Worm (Caenorhabditis elegans) whole organism, late embryonic: ENCODE data around the gene Y54G2A.12.

Experiments used
- C38D4.7 ChIP-seq: fragments of 200-800 bp; sonication (Bioruptor generic); optimal IDR thresholded peaks from 2 replicates; lab custom pipeline; 2018; ENCODE audit warnings: mild to moderate bottlenecking, missing genetic modification characterization, moderate library complexity, missing compliant biosample characterization
- F13H6.1 ChIP-seq: sonication (generic microtip); optimal IDR thresholded peaks from 2 replicates; lab custom pipeline; 2016; ENCODE audit warnings: missing genetic modification characterization, missing compliant biosample characterization
- T23F11.4 ChIP-seq: fragments of 200-800 bp; sonication (Bioruptor generic); optimal IDR thresholded peaks from 2 replicates; lab custom pipeline; 2018; ENCODE audit warnings: mild to moderate bottlenecking, missing genetic modification characterization, missing compliant biosample characterization
- Y22D7AL.16 ChIP-seq: sonication (generic microtip); optimal IDR thresholded peaks from 2 replicates; lab custom pipeline; 2016; ENCODE audit warnings: missing genetic modification characterization, missing compliant biosample characterization
- ceh-14 ChIP-seq: sonication (generic microtip); optimal IDR thresholded peaks from 2 replicates; lab custom pipeline; 2016; ENCODE audit warnings: missing genotype, missing genetic modification characterization, missing compliant biosample characterization
- ceh-2 ChIP-seq: sonication (generic microtip); optimal IDR thresholded peaks from 2 replicates; lab custom pipeline; 2016; ENCODE audit warnings: missing genotype, missing genetic modification characterization, missing compliant biosample characterization
- ceh-22 ChIP-seq: sonication (generic microtip); optimal IDR thresholded peaks from 2 replicates; lab custom pipeline; 2017; ENCODE audit warnings: missing biosample characterization, missing genetic modification characterization
- ceh-48 ChIP-seq: sonication (generic microtip); optimal IDR thresholded peaks from 2 replicates; lab custom pipeline; 2016; ENCODE audit warnings: missing genetic modification characterization, inconsistent platforms, missing compliant biosample characterization
- ceh-6 ChIP-seq: fragments of 200-800 bp; sonication (Bioruptor generic); optimal IDR thresholded peaks from 2 replicates; lab custom pipeline; 2018; ENCODE audit warnings: mild to moderate bottlenecking, missing genetic modification characterization, missing compliant biosample characterization
- dmd-4 ChIP-seq: sonication (generic microtip); optimal IDR thresholded peaks from 2 replicates; lab custom pipeline; 2016; ENCODE audit warnings: borderline replicate concordance, missing genetic modification characterization, missing compliant biosample characterization
- dve-1 ChIP-seq: sonication (generic microtip); optimal IDR thresholded peaks from 2 replicates; lab custom pipeline; 2017; ENCODE audit warnings: antibody characterized with exemption, mild to moderate bottlenecking, missing genetic modification characterization, missing compliant biosample characterization
- elt-4 ChIP-seq: sonication (generic microtip); optimal IDR thresholded peaks from 2 replicates; lab custom pipeline; 2016; ENCODE audit warnings: missing genetic modification characterization, missing compliant biosample characterization
- ets-4 ChIP-seq: sonication (generic microtip); optimal IDR thresholded peaks from 2 replicates; lab custom pipeline; 2016; ENCODE audit warnings: missing genetic modification characterization, missing compliant biosample characterization
- eyg-1 ChIP-seq: sonication (generic microtip); optimal IDR thresholded peaks from 2 replicates; lab custom pipeline; 2016; ENCODE audit warnings: missing genotype, missing genetic modification characterization, missing compliant biosample characterization
- fax-1 ChIP-seq: sonication (generic microtip); optimal IDR thresholded peaks from 2 replicates; lab custom pipeline; 2016; ENCODE audit warnings: missing genotype, missing genetic modification characterization, missing compliant biosample characterization
- fkh-6 ChIP-seq: sonication (generic microtip); optimal IDR thresholded peaks from 2 replicates; lab custom pipeline; 2016; ENCODE audit warnings: missing genetic modification characterization, missing compliant biosample characterization
- hlh-30 ChIP-seq: sonication (generic microtip); optimal IDR thresholded peaks from 2 replicates; lab custom pipeline; 2017; ENCODE audit warnings: antibody characterized with exemption, missing genetic modification characterization, missing compliant biosample characterization; ENCODE audit not compliant: insufficient read depth
- hlh-6 ChIP-seq: sonication (generic microtip); optimal IDR thresholded peaks from 2 replicates; lab custom pipeline; 2016; ENCODE audit warnings: missing genotype, missing genetic modification characterization, missing compliant biosample characterization
- lim-6 ChIP-seq: sonication (generic microtip); optimal IDR thresholded peaks from 2 replicates; lab custom pipeline; 2016; ENCODE audit warnings: missing genetic modification characterization, missing compliant biosample characterization
- lin-11 ChIP-seq: fragments of 200-800 bp; sonication (Bioruptor generic); optimal IDR thresholded peaks from 2 replicates; lab custom pipeline; 2018; ENCODE audit warnings: mild to moderate bottlenecking, missing genetic modification characterization, missing compliant biosample characterization
- madf-2 ChIP-seq: sonication (generic microtip); optimal IDR thresholded peaks from 2 replicates; lab custom pipeline; 2017; ENCODE audit warnings: missing genetic modification characterization, missing compliant biosample characterization
- mec-3 ChIP-seq: sonication (generic microtip); optimal IDR thresholded peaks from 2 replicates; lab custom pipeline; 2016; ENCODE audit warnings: borderline replicate concordance, missing genetic modification characterization, missing compliant biosample characterization
- nhr-11 ChIP-seq: fragments of 150-350 bp; optimal IDR thresholded peaks from 2 replicates; lab custom pipeline; 2014; ENCODE audit warnings: missing biosample characterization, missing genetic modification characterization
- odd-2 ChIP-seq: sonication (generic microtip); optimal IDR thresholded peaks from 2 replicates; lab custom pipeline; 2017; ENCODE audit warnings: antibody characterized with exemption, mild to moderate bottlenecking, missing genetic modification characterization, missing compliant biosample characterization
- pat-9 ChIP-seq: fragments of 200-800 bp; sonication (Bioruptor generic); optimal IDR thresholded peaks from 2 replicates; lab custom pipeline; 2018; ENCODE audit warnings: mild to moderate bottlenecking, missing genetic modification characterization, moderate library complexity, missing compliant biosample characterization
- pha-2 ChIP-seq: sonication (generic microtip); optimal IDR thresholded peaks from 2 replicates; lab custom pipeline; 2017; ENCODE audit warnings: mild to moderate bottlenecking, missing genetic modification characterization, missing compliant biosample characterization
- pha-4 ChIP-seq: fragments of 150-350 bp; optimal IDR thresholded peaks from 2 replicates; lab custom pipeline; 2018; ENCODE audit warnings: missing biosample characterization, missing genetic modification reagents, missing genetic modification characterization
- ref-2 ChIP-seq: sonication (generic microtip); optimal IDR thresholded peaks from 2 replicates; lab custom pipeline; 2016; ENCODE audit warnings: missing genetic modification characterization, missing compliant biosample characterization
- sdc-2 ChIP-seq: sonication (generic microtip); optimal IDR thresholded peaks from 2 replicates; lab custom pipeline; 2016; ENCODE audit warnings: missing genotype, missing genetic modification characterization, missing compliant biosample characterization
- sox-4 ChIP-seq: sonication (generic microtip); optimal IDR thresholded peaks from 2 replicates; lab custom pipeline; 2017; ENCODE audit warnings: mild to moderate bottlenecking, missing genetic modification characterization, inconsistent platforms, missing compliant biosample characterization
- syd-9 ChIP-seq: sonication (generic microtip); optimal IDR thresholded peaks from 2 replicates; lab custom pipeline; 2016; ENCODE audit warnings: mild to moderate bottlenecking, missing genetic modification characterization, moderate library complexity, missing compliant biosample characterization
- tbx-2 ChIP-seq: sonication (generic microtip); optimal IDR thresholded peaks from 2 replicates; lab custom pipeline; 2016; ENCODE audit warnings: missing genetic modification characterization, missing compliant biosample characterization
- unc-3 ChIP-seq, 2 experiments: fragments of 200-800 bp in 1 of 2; sonication (Bioruptor generic) in 1 of 2; sonication (generic microtip) in 1 of 2; conservative IDR thresholded peaks in 1 of 2; optimal IDR thresholded peaks in 1 of 2; 2 replicates each; pipeline versions ENCODE4 v1.3.6 to Lab custom; 2016 to 2022; ENCODE audit warnings: missing compliant biosample characterization in 2 of 2, missing genetic modification characterization in 2 of 2, missing genetic modification reagents in 1 of 2
- unc-42 ChIP-seq: sonication (generic microtip); optimal IDR thresholded peaks from 2 replicates; lab custom pipeline; 2016; ENCODE audit warnings: missing genotype, missing genetic modification characterization, missing compliant biosample characterization
- zip-5 ChIP-seq: sonication (generic microtip); optimal IDR thresholded peaks from 2 replicates; lab custom pipeline; 2016; ENCODE audit warnings: missing genetic modification characterization, missing compliant biosample characterization

The Y54G2A.12 gene

ce11 chrIV:2758079-2758478 lies 24.6 kb downstream of the Y54G2A.12 start:
- TF ChIP-seq mec-3 (tag; lab: Kevin White, UChicago): no peak
- no peak for TF ChIP-seq eyg-1 (tag; lab: Kevin White, UChicago)
- no peak for TF ChIP-seq unc-3 (GFP tag; conservative IDR thresholded peaks at IDR 0.05; lab: Robert Waterston, UW)
- TF ChIP-seq unc-3 (tag; optimal IDR thresholded peaks at IDR 0.05; lab: Kevin White, UChicago): no peak
- TF ChIP-seq ets-4: no peak
- no peak for TF ChIP-seq zip-5
- no peak for TF ChIP-seq hlh-30 (tag; lab: Kevin White, UChicago)
- TF ChIP-seq sox-4 (tag; lab: Kevin White, UChicago): no peak
- no peak for TF ChIP-seq F13H6.1
- no peak for TF ChIP-seq tbx-2 (tag; lab: Kevin White, UChicago)
- no peak for TF ChIP-seq dve-1

ce11 chrIV:2753541-2753940 lies 29.1 kb downstream of the Y54G2A.12 start:
- TF ChIP-seq dve-1: no peak
- no peak for TF ChIP-seq odd-2 (tag; lab: Kevin White, UChicago)
- TF ChIP-seq sox-4 (tag; lab: Kevin White, UChicago): no peak
- no peak for TF ChIP-seq lim-6 (tag; lab: Kevin White, UChicago)
- no peak for TF ChIP-seq fkh-6
- no peak for TF ChIP-seq pha-2 (tag; lab: Kevin White, UChicago)
- TF ChIP-seq ceh-6: no peak
- TF ChIP-seq hlh-30 (tag; lab: Kevin White, UChicago): no peak
- no peak for TF ChIP-seq ceh-48 (tag; lab: Kevin White, UChicago)
- TF ChIP-seq hlh-6 (tag; lab: Kevin White, UChicago): no peak
- no peak for TF ChIP-seq sdc-2 (tag; lab: Kevin White, UChicago)

- no peak for TF ChIP-seq fax-1 (tag; lab: Kevin White, UChicago)
- no peak for TF ChIP-seq dmd-4 (tag; lab: Kevin White, UChicago)
- no peak for TF ChIP-seq ceh-22 (tag; lab: Kevin White, UChicago)
- TF ChIP-seq madf-2: no peak
These were observed 31.1 kb downstream of the Y54G2A.12 start, which contains the start of gene Y54G2A.41 for ce11 chrIV:2751568-2751967. Gene Y54G2A.41 (plus strand): TSS chrIV:2751868.

- TF ChIP-seq pat-9 (tag; lab: Kevin White, UChicago) (no peak), unc-42 (tag; lab: Kevin White, UChicago) (no peak), syd-9 (tag; lab: Kevin White, UChicago) (no peak), ref-2 (tag; lab: Kevin White, UChicago) (no peak), ceh-14 (tag; lab: Kevin White, UChicago) (no peak), zip-5 (no peak), pha-4 (tag; lab: Kevin White, UChicago) (no peak), sdc-2 (tag; lab: Kevin White, UChicago) (no peak), madf-2 (no peak), T23F11.4 (GFP tag; lab: Kevin White, UChicago) (no peak), C38D4.7 (GFP tag; lab: Kevin White, UChicago) (no peak), ceh-2 (tag; lab: Kevin White, UChicago) (no peak), lin-11 (tag; lab: Kevin White, UChicago) (no peak), nhr-11 (tag; lab: Kevin White, UChicago) (no peak), Y22D7AL.16 (tag; lab: Kevin White, UChicago) (no peak), elt-4 (tag; lab: Kevin White, UChicago) (no peak)
These were observed 32.0 kb downstream of the Y54G2A.12 start for ce11 chrIV:2750607-2751006.
